Worm (Caenorhabditis elegans) whole organism, late embryonic: Measurements from ENCODE around the gene T13F3.4.

Experiments used
- C08G9.2 ChIP-seq: sonication (generic microtip); optimal IDR thresholded peaks from 2 replicates; lab custom pipeline; 2016; ENCODE audit warnings: mild to moderate bottlenecking, missing genetic modification characterization, moderate library complexity, missing compliant biosample characterization
- C38D4.7 ChIP-seq: fragments of 200-800 bp; sonication (Bioruptor generic); optimal IDR thresholded peaks from 2 replicates; lab custom pipeline; 2018; ENCODE audit warnings: mild to moderate bottlenecking, missing genetic modification characterization, moderate library complexity, missing compliant biosample characterization
- K02D7.2 ChIP-seq: sonication (generic microtip); optimal IDR thresholded peaks from 2 replicates; lab custom pipeline; 2017; ENCODE audit warnings: mild to moderate bottlenecking, missing genetic modification characterization, missing compliant biosample characterization
- K09A11.1 ChIP-seq: sonication (generic microtip); optimal IDR thresholded peaks from 2 replicates; lab custom pipeline; 2017; ENCODE audit warnings: antibody characterized with exemption, mild to moderate bottlenecking, missing genetic modification characterization, missing compliant biosample characterization; ENCODE audit not compliant: insufficient read depth
- T23F11.4 ChIP-seq: fragments of 200-800 bp; sonication (Bioruptor generic); optimal IDR thresholded peaks from 2 replicates; lab custom pipeline; 2018; ENCODE audit warnings: mild to moderate bottlenecking, missing genetic modification characterization, missing compliant biosample characterization
- Y22D7AL.16 ChIP-seq: sonication (generic microtip); optimal IDR thresholded peaks from 2 replicates; lab custom pipeline; 2016; ENCODE audit warnings: missing genetic modification characterization, missing compliant biosample characterization
- ahr-1 ChIP-seq: sonication (generic microtip); optimal IDR thresholded peaks from 2 replicates; lab custom pipeline; 2016; ENCODE audit warnings: missing genetic modification characterization, missing compliant biosample characterization
- ama-1 ChIP-seq: fragments of 150-350 bp; optimal IDR thresholded peaks from 2 replicates; lab custom pipeline; 2014
- ceh-18 ChIP-seq: sonication (generic microtip); optimal IDR thresholded peaks from 2 replicates; lab custom pipeline; 2016; ENCODE audit warnings: missing genetic modification characterization, missing compliant biosample characterization
- ceh-22 ChIP-seq: sonication (generic microtip); optimal IDR thresholded peaks from 2 replicates; lab custom pipeline; 2017; ENCODE audit warnings: missing biosample characterization, missing genetic modification characterization
- ceh-24 ChIP-seq: sonication (generic microtip); optimal IDR thresholded peaks from 2 replicates; lab custom pipeline; 2016; ENCODE audit warnings: mild to moderate bottlenecking, missing genetic modification characterization, missing compliant biosample characterization
- ceh-30 ChIP-seq: fragments of 150-350 bp; optimal IDR thresholded peaks from 2 replicates; lab custom pipeline; 2014; ENCODE audit warnings: missing biosample characterization, missing genetic modification characterization
- ceh-31 ChIP-seq: sonication (generic microtip); optimal IDR thresholded peaks from 2 replicates; lab custom pipeline; 2016; ENCODE audit warnings: missing genetic modification characterization, missing compliant biosample characterization
- ceh-45 ChIP-seq: fragments of 200-800 bp; sonication (Bioruptor generic); IDR thresholded peaks from 2 replicates; pipeline ENCODE4 v1.3.6; 2022; ENCODE audit warnings: missing genetic modification reagents, missing genetic modification characterization, missing compliant biosample characterization
- ceh-48 ChIP-seq: sonication (generic microtip); optimal IDR thresholded peaks from 2 replicates; lab custom pipeline; 2016; ENCODE audit warnings: missing genetic modification characterization, inconsistent platforms, missing compliant biosample characterization
- ceh-6 ChIP-seq: fragments of 200-800 bp; sonication (Bioruptor generic); optimal IDR thresholded peaks from 2 replicates; lab custom pipeline; 2018; ENCODE audit warnings: mild to moderate bottlenecking, missing genetic modification characterization, missing compliant biosample characterization
- che-1 ChIP-seq: sonication (generic microtip); optimal IDR thresholded peaks from 2 replicates; lab custom pipeline; 2016; ENCODE audit warnings: mild to moderate bottlenecking, missing genetic modification characterization, missing compliant biosample characterization
- dmd-4 ChIP-seq: sonication (generic microtip); optimal IDR thresholded peaks from 2 replicates; lab custom pipeline; 2016; ENCODE audit warnings: borderline replicate concordance, missing genetic modification characterization, missing compliant biosample characterization
- dve-1 ChIP-seq: sonication (generic microtip); optimal IDR thresholded peaks from 2 replicates; lab custom pipeline; 2017; ENCODE audit warnings: antibody characterized with exemption, mild to moderate bottlenecking, missing genetic modification characterization, missing compliant biosample characterization
- ets-4 ChIP-seq: sonication (generic microtip); optimal IDR thresholded peaks from 2 replicates; lab custom pipeline; 2016; ENCODE audit warnings: missing genetic modification characterization, missing compliant biosample characterization
- eyg-1 ChIP-seq: sonication (generic microtip); optimal IDR thresholded peaks from 2 replicates; lab custom pipeline; 2016; ENCODE audit warnings: missing genotype, missing genetic modification characterization, missing compliant biosample characterization
- fax-1 ChIP-seq: sonication (generic microtip); optimal IDR thresholded peaks from 2 replicates; lab custom pipeline; 2016; ENCODE audit warnings: missing genotype, missing genetic modification characterization, missing compliant biosample characterization
- gmeb-2 ChIP-seq: sonication (generic microtip); optimal IDR thresholded peaks from 2 replicates; lab custom pipeline; 2016; ENCODE audit warnings: missing genetic modification characterization, inconsistent platforms, missing compliant biosample characterization
- hlh-30 ChIP-seq: sonication (generic microtip); optimal IDR thresholded peaks from 2 replicates; lab custom pipeline; 2017; ENCODE audit warnings: antibody characterized with exemption, missing genetic modification characterization, missing compliant biosample characterization; ENCODE audit not compliant: insufficient read depth
- lin-11 ChIP-seq: fragments of 200-800 bp; sonication (Bioruptor generic); optimal IDR thresholded peaks from 2 replicates; lab custom pipeline; 2018; ENCODE audit warnings: mild to moderate bottlenecking, missing genetic modification characterization, missing compliant biosample characterization
- nfya-1 ChIP-seq: sonication (generic microtip); optimal IDR thresholded peaks from 2 replicates; lab custom pipeline; 2017; ENCODE audit warnings: missing genetic modification characterization, mild to moderate bottlenecking, missing compliant biosample characterization, antibody characterized with exemption, moderate library complexity
- nhr-11 ChIP-seq: fragments of 150-350 bp; optimal IDR thresholded peaks from 2 replicates; lab custom pipeline; 2014; ENCODE audit warnings: missing biosample characterization, missing genetic modification characterization
- nhr-232 ChIP-seq: sonication (generic microtip); optimal IDR thresholded peaks from 2 replicates; lab custom pipeline; 2016; ENCODE audit warnings: missing genetic modification characterization, missing compliant biosample characterization
- pag-3 ChIP-seq: sonication (generic microtip); optimal IDR thresholded peaks from 2 replicates; lab custom pipeline; 2016; ENCODE audit warnings: missing compliant biosample characterization, missing genetic modification characterization, borderline replicate concordance
- pha-2 ChIP-seq: sonication (generic microtip); optimal IDR thresholded peaks from 2 replicates; lab custom pipeline; 2017; ENCODE audit warnings: mild to moderate bottlenecking, missing genetic modification characterization, missing compliant biosample characterization
- ref-2 ChIP-seq: sonication (generic microtip); optimal IDR thresholded peaks from 2 replicates; lab custom pipeline; 2016; ENCODE audit warnings: missing genetic modification characterization, missing compliant biosample characterization
- rnt-1 ChIP-seq: sonication (generic microtip); optimal IDR thresholded peaks from 2 replicates; lab custom pipeline; 2016; ENCODE audit warnings: missing genetic modification characterization, missing compliant biosample characterization
- sox-4 ChIP-seq: sonication (generic microtip); optimal IDR thresholded peaks from 2 replicates; lab custom pipeline; 2017; ENCODE audit warnings: mild to moderate bottlenecking, missing genetic modification characterization, inconsistent platforms, missing compliant biosample characterization
- syd-9 ChIP-seq: sonication (generic microtip); optimal IDR thresholded peaks from 2 replicates; lab custom pipeline; 2016; ENCODE audit warnings: mild to moderate bottlenecking, missing genetic modification characterization, moderate library complexity, missing compliant biosample characterization
- unc-3 ChIP-seq, 2 experiments: fragments of 200-800 bp in 1 of 2; sonication (Bioruptor generic) in 1 of 2; sonication (generic microtip) in 1 of 2; conservative IDR thresholded peaks in 1 of 2; optimal IDR thresholded peaks in 1 of 2; 2 replicates each; pipeline versions ENCODE4 v1.3.6 to Lab custom; 2016 to 2022; ENCODE audit warnings: missing compliant biosample characterization in 2 of 2, missing genetic modification characterization in 2 of 2, missing genetic modification reagents in 1 of 2
- unc-42 ChIP-seq: sonication (generic microtip); optimal IDR thresholded peaks from 2 replicates; lab custom pipeline; 2016; ENCODE audit warnings: missing genotype, missing genetic modification characterization, missing compliant biosample characterization
- unc-86 ChIP-seq: sonication (generic microtip); optimal IDR thresholded peaks from 2 replicates; lab custom pipeline; 2016; ENCODE audit warnings: missing genetic modification characterization, missing compliant biosample characterization
- zip-5 ChIP-seq: sonication (generic microtip); optimal IDR thresholded peaks from 2 replicates; lab custom pipeline; 2016; ENCODE audit warnings: missing genetic modification characterization, missing compliant biosample characterization
- ztf-16 ChIP-seq: sonication (generic microtip); optimal IDR thresholded peaks from 2 replicates; lab custom pipeline; 2017; ENCODE audit warnings: missing genetic modification characterization, missing compliant biosample characterization

T13F3.4 gene

ce11 chrV:16253687-16254086, 12.7 kb downstream of the T13F3.4 start, which contains the start of gene gcy-20:
TSS of gene gcy-20 (minus strand) at chrV:16253787.
- TF ChIP-seq ama-1 (lab: Kevin White, UChicago) (no peak), C08G9.2 (tag; lab: Kevin White, UChicago) (no peak), eyg-1 (no peak), unc-42 (no peak), Y22D7AL.16 (no peak), K02D7.2 (tag; lab: Kevin White, UChicago) (no peak), syd-9 (no peak), gmeb-2 (tag; lab: Kevin White, UChicago) (no peak), C38D4.7 (GFP tag; lab: Kevin White, UChicago) (no peak), ceh-48 (tag; lab: Kevin White, UChicago) (no peak), unc-86 (tag; lab: Kevin White, UChicago) (no peak), ceh-31 (tag; lab: Kevin White, UChicago) (no peak), K09A11.1 (tag; lab: Kevin White, UChicago) (no peak), ahr-1 (tag; lab: Kevin White, UChicago) (no peak), ztf-16 (tag; lab: Kevin White, UChicago) (no peak), zip-5 (tag; lab: Kevin White, UChicago) (no peak), hlh-30 (tag; lab: Kevin White, UChicago) (no peak), che-1 (tag; lab: Kevin White, UChicago) (no peak), ceh-24 (tag; lab: Kevin White, UChicago) (no peak)

ce11 chrV:16249105-16249504, 17.3 kb downstream of the T13F3.4 start:
- TF ChIP-seq unc-3 (GFP tag; conservative IDR thresholded peaks at IDR 0.05; lab: Robert Waterston, UW) (no peak), unc-3 (tag; optimal IDR thresholded peaks at IDR 0.05; lab: Kevin White, UChicago) (no peak), rnt-1 (peak; percentile 76), ceh-45 (no peak), nfya-1 (tag; lab: Kevin White, UChicago) (no peak), ceh-48 (tag; lab: Kevin White, UChicago) (no peak)

ce11 chrV:16246579-16246978, 19.8 kb downstream of the T13F3.4 start, which contains the start of gene srh-95:
TSS of gene srh-95 (plus strand) at chrV:16246879.
- TF ChIP-seq zip-5 (tag; lab: Kevin White, UChicago): no peak
- no peak for TF ChIP-seq lin-11

- TF ChIP-seq ets-4 (no peak), T23F11.4 (GFP tag; lab: Kevin White, UChicago) (no peak), fax-1 (tag; lab: Kevin White, UChicago) (no peak), nfya-1 (tag; lab: Kevin White, UChicago) (no peak), pag-3 (tag; lab: Kevin White, UChicago) (no peak)
Observed at ce11 chrV:16244078-16244477, 22.3 kb downstream of the T13F3.4 start, which contains the start of gene srh-104. TSS of gene srh-104 (minus strand) at chrV:16244178.

- no peak for TF ChIP-seq nfya-1 (tag; lab: Kevin White, UChicago)
- TF ChIP-seq ceh-6 (GFP tag; lab: Kevin White, UChicago): no peak
- no peak for TF ChIP-seq ref-2
- TF ChIP-seq dmd-4 (tag; lab: Kevin White, UChicago): no peak
- no peak for TF ChIP-seq sox-4 (tag; lab: Kevin White, UChicago)
- no peak for TF ChIP-seq eyg-1
- TF ChIP-seq ceh-30 (tag; lab: Kevin White, UChicago): no peak
- no peak for TF ChIP-seq ceh-22 (tag; lab: Kevin White, UChicago)
- TF ChIP-seq dve-1: no peak
- no peak for TF ChIP-seq pha-2 (tag; lab: Kevin White, UChicago)
- TF ChIP-seq nhr-232: no peak
- TF ChIP-seq ceh-18 (tag; lab: Kevin White, UChicago): no peak
- TF ChIP-seq nhr-11 (tag; lab: Kevin White, UChicago): no peak
- no peak for TF ChIP-seq pag-3 (tag; lab: Kevin White, UChicago)
Observed at ce11 chrV:16237223-16237622, 29.2 kb downstream of the T13F3.4 start, which contains the start of gene F21H7.5. TSS of gene F21H7.5 (plus strand) at chrV:16237523.
